Fruit fly (Drosophila melanogaster): ENCODE data around the gene gb.

DNA sequence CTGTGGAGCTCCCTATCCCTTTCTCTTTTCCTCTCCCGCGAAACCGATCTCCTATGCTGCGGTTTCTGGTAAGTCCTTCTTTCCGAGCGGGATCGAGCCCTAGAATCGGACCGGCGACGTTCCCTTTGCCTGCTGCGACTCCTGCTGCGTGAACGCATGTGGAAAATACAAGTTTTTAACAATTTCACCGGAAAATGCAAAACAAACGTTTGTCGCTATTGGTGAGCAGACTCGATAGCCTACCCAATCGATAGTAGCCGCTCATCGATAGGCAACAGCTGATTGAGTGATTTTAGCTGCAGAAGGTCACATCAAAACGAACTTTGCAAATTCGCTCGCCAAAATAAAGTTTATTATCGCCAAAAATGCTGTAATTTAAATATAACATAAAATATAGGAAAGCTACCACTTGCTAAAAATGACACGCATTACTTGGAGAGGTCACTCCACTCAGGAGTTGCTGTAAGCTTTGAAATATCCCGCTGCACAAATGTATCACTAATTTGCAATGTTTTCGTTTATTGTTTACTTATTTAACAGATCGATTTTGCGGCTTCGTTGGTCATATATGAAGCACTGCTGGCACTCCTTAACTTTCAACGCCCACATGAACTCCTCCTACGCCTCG is 4.5 kb upstream of the gb start, which contains the start of the genes CG6066 and CG5880:
- TF ChIP-seq CTCF (optimal IDR thresholded peaks at IDR 0.05) (peak in 1 of 2 experiments; percentile 0), CG8478 (optimal IDR thresholded peaks at IDR 0.05) (no peak)

All from S2 (cell line).